Fruit fly (Drosophila melanogaster) whole organism: ENCODE results near the gene CG14423.

Experiments used
- CG8478 ChIP-seq: fragments of >200 bp; optimal IDR thresholded peaks from 2 replicates; lab custom pipeline; 2018; ENCODE audit warnings: inconsistent platforms
- Dll ChIP-seq: fragments of >200 bp; optimal IDR thresholded peaks from 2 replicates; lab custom pipeline; 2017
- EcR ChIP-seq, 2 experiments: fragments of >200 bp; optimal IDR thresholded peaks; 2 replicates each; lab custom pipeline; 2017; ENCODE audit warnings: missing biosample characterization in 2 of 2, missing genetic modification characterization in 2 of 2, missing genetic modification reagents in 2 of 2
- pan ChIP-seq: fragments of >200 bp; optimal IDR thresholded peaks from 2 replicates; lab custom pipeline; 2017
- psq ChIP-seq: fragments of >200 bp; optimal IDR thresholded peaks from 2 replicates; lab custom pipeline; 2017
- usp ChIP-seq: fragments of >200 bp; optimal IDR thresholded peaks from 2 replicates; lab custom pipeline; 2017; ENCODE audit warnings: missing biosample characterization, missing genetic modification characterization, mixed read lengths

The CG14423 gene

dm6 chrX:2941108-2941507 is 4.1 kb upstream of the CG14423 start, which contains the start of gene CG14421:
Gene CG14421 (plus strand): TSS chrX:2941408.
- TF ChIP-seq pan (lab: Kevin White, UChicago) (no peak), Dll (no peak), CG8478 (lab: Kevin White, UChicago) (no peak), usp (GFP tag; lab: Kevin White, UChicago) (no peak), psq (lab: Kevin White, UChicago) (no peak), EcR (GFP tag; optimal IDR thresholded peaks at IDR 0.05; lab: Kevin White, UChicago) (no peak)

- no peak for TF ChIP-seq pan (lab: Kevin White, UChicago)
- no peak for TF ChIP-seq EcR (GFP tag; optimal IDR thresholded peaks at IDR 0.05; lab: Kevin White, UChicago)
- TF ChIP-seq psq (lab: Kevin White, UChicago), result no peak
- TF ChIP-seq usp (GFP tag; lab: Kevin White, UChicago), result no peak
- TF ChIP-seq Dll, result no peak
- TF ChIP-seq CG8478 (lab: Kevin White, UChicago), result no peak
Measured at dm6 chrX:2943086-2943485, 2.1 kb upstream of the CG14423 start, which contains the start of gene CG14422. Gene CG14422 (plus strand): TSS chrX:2943386.

DNA sequence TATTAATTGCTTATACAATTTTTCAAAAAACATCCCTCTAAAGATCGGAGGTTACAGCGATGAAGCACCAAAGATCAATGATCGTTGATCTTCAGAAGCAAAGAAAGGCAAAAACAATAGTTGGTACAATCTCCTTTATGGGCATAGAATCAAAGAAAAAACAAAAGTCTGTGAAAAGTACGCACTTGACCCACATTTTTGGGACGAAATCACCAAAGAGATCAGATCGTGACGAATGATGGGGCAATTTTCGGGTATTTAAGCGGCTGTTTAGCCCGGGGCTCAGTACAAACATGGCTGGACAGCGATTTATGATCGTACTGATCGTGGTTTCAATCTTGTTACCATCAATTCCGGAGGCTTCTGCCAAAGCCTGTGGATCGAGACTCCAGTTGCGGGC is 1.6 kb downstream of the CG14423 start, which contains the start of gene CG17959:
Gene CG17959 (plus strand): TSS at position 301 of the 400 bp plus-strand sequence.
- TF ChIP-seq CG8478 (lab: Kevin White, UChicago) (no peak), pan (lab: Kevin White, UChicago) (no peak), Dll (no peak), usp (GFP tag; lab: Kevin White, UChicago) (no peak), EcR (GFP tag; optimal IDR thresholded peaks at IDR 0.05; lab: Kevin White, UChicago) (no peak), psq (lab: Kevin White, UChicago) (no peak)

DNA sequence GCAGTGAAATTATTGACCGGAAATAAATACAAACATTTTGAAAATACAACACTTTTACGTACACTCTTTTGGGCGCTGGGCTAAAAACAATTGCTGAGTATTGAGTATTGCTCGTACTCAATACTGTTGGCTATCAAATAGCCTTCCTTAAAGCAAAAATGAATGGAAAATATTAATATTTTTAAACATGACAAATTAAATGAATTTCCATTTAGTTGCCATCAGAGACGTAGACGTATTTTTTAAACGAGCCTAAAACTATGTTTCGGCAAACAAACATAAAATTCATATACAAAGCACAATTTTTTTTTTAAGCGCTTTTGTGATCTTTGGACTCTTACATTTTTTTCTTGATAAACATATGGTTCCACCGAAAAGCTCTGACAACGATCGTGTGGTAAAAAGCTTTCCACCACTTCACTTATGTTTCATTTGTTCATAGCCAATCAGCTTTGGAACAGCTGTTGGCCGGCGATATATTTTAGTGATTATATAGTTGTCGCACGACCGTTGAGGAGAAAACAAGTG is 2.4 kb downstream of the CG14423 start, which contains the start of gene CG3603:
Gene CG3603 (plus strand): TSS at position 490 of the 528 bp plus-strand sequence.
- TF ChIP-seq CG8478 (lab: Kevin White, UChicago) (no peak), usp (GFP tag; lab: Kevin White, UChicago) (no peak), psq (lab: Kevin White, UChicago) (no peak), EcR (GFP tag; optimal IDR thresholded peaks at IDR 0.05; lab: Kevin White, UChicago) (no peak), Dll (no peak), pan (lab: Kevin White, UChicago) (no peak)

dm6 chrX:2949114-2949513 is 3.9 kb downstream of the CG14423 start:
- no peak for TF ChIP-seq CG8478 (lab: Kevin White, UChicago)
- TF ChIP-seq pan (lab: Kevin White, UChicago), result no peak
- no peak for TF ChIP-seq usp (GFP tag; lab: Kevin White, UChicago)
- no peak for TF ChIP-seq psq (lab: Kevin White, UChicago)
- TF ChIP-seq EcR (GFP tag; optimal IDR thresholded peaks at IDR 0.05; lab: Kevin White, UChicago), result no peak
- TF ChIP-seq Dll, result no peak

DNA sequence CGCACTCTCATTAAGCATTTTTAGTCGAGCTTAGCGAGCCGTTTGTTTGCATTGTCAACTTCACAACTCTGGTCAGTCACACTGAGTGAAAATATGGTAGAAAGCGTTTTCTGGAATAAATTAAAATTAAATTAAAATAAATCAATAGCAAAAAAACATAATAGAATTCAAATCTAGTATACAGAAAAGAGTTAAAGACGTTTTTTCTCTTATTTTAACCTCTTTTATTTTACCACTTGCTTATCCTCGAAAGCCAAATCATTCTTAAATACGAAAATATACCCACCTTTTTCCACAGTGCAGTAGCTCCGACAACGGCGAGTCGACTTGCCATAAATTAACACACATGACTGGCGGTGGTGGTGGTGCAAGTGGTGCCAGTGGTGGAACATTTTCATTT is 6.4 kb downstream of the CG14423 start:
- TF ChIP-seq pan (lab: Kevin White, UChicago) (no peak), psq (lab: Kevin White, UChicago) (no peak), Dll (no peak), CG8478 (lab: Kevin White, UChicago) (no peak), EcR (GFP tag; optimal IDR thresholded peaks at IDR 0.05; lab: Kevin White, UChicago) (no peak), usp (GFP tag; lab: Kevin White, UChicago) (no peak)

DNA sequence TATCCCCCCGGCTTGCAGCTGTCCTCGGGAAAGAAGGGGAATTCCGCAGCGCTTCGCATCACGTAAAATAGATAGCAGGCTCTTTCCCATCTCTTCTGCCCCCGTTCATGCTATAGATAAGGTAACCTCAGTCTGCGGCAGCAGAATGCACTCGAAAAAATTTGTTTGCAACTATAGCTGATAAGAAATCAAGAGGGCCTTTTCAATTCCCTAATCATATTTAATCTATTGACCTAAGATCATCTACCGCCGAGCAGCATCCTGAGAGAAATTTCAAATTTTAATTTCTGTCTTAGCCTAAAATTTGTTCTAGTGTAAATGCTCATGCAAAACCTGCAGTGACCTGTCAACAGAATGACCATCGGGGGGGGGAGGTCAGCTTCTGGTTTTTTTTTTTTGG is 11.4 kb downstream of the CG14423 start:
- TF ChIP-seq pan (lab: Kevin White, UChicago) (no peak), Dll (no peak), EcR (GFP tag; optimal IDR thresholded peaks at IDR 0.05; lab: Kevin White, UChicago) (no peak), psq (lab: Kevin White, UChicago) (no peak), CG8478 (lab: Kevin White, UChicago) (no peak), usp (GFP tag; lab: Kevin White, UChicago) (no peak)

DNA sequence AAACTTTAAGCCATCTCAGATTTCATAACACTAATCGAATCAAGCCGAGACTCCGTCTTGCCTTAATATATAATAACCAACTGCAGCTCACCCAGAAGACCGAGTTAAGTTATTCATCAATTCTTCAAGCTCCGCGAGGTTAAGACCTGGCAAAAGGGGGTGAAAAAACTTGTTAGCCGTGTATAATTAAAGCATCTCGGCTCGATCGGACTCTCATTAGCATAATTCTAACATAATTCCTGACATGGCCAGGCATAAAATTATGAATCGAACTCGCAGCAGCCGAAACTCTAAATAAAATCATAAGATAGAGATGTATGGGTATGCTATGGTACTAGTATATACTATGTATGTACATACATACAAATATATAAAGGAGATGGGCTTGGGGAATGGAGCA is 18.0 kb downstream of the CG14423 start:
- no peak for TF ChIP-seq pan (lab: Kevin White, UChicago)
- no peak for TF ChIP-seq Dll
- no peak for TF ChIP-seq EcR (GFP tag; optimal IDR thresholded peaks at IDR 0.05; lab: Kevin White, UChicago)

DNA sequence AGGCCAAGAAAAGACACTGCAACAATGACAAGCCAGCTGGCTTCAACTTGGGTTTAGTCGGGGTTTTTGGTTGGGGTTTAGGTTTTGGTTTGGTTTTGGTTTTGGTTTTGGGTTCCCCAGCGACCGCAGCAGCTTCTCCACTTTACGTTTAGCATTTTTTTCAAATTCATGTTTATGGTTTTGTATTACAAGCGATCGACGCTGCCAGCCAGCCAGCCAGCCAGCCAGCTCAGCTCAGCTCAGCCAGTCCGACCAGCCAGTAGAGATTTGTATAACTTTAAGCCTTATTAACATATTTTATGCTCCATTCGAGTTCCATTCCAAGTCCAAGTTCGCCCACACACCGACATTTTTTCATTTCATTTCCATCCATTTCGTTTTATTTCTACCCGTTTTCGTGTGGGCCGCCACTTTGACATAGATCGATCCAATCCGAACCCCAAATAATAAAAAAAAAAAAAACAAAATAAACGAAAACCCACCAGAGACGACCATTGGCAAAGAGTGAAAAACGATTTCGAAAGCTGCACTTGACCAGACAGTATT is 18.7 kb downstream of the CG14423 start:
- TF ChIP-seq pan (lab: Kevin White, UChicago), result no peak
- no peak for TF ChIP-seq psq (lab: Kevin White, UChicago)
- TF ChIP-seq Dll, result no peak
- no peak for TF ChIP-seq EcR (GFP tag; optimal IDR thresholded peaks at IDR 0.05; lab: Kevin White, UChicago)
- no peak for TF ChIP-seq usp (GFP tag; lab: Kevin White, UChicago)

DNA sequence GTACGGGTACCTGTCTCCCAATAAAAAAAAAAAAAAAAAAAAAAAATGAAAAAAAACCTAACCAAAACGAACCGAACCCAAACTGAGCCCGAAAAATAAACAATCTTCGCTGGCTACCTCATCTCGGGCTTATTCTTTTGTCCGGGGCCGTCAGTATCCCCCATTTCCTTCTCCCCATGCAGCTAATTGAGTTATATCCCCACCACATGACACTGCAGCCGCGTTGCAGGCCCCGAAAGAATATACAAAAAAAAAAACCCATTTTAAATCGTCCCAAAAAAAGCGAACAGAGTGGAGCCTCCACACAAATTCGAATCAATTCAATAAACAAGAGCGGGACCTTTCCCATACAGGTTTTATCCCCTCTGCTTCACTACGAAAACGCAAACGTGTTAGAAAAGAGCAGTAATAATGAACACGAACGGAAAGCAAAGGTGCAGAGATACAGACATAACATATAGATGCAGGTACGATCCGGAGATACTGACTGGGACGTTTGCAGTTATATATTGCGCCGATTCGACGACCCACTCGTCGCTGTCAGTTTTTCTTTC is 19.6 kb downstream of the CG14423 start:
- no peak for TF ChIP-seq usp (GFP tag; lab: Kevin White, UChicago)
- no peak for TF ChIP-seq psq (lab: Kevin White, UChicago)
- no peak for TF ChIP-seq pan (lab: Kevin White, UChicago)

DNA sequence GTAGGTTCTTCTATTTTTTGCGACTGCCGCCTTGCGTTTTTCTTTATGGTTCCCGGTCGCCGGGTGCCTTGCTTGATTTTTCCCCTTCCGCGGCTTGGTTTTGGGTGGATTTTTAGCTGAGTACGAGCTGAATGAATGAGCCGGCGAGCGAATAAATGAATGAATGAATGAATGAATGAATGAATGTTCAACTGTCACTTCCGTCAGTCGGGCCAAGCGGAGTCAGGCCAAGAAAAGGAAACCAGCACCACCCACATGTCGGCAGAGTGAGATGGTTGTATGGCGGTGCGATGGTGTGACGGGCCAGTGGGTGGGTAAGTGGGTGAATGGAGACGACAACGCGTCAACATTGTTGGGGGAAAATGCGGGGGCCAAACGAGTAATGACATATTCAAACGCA is 23.8 kb downstream of the CG14423 start:
- TF ChIP-seq Dll (no peak), psq (lab: Kevin White, UChicago) (no peak), EcR (GFP tag; optimal IDR thresholded peaks at IDR 0.05; lab: Kevin White, UChicago) (no peak), pan (lab: Kevin White, UChicago) (no peak), CG8478 (lab: Kevin White, UChicago) (no peak), usp (GFP tag; lab: Kevin White, UChicago) (no peak)

- TF ChIP-seq Dll, result no peak
Measured at dm6 chrX:2973593-2973992, 28.4 kb downstream of the CG14423 start, which contains the start of gene rst. Gene rst (minus strand): TSS chrX:2973834.
